Fruit fly (Drosophila melanogaster): Measurements from ENCODE around the gene smo.

The smo gene

DNA sequence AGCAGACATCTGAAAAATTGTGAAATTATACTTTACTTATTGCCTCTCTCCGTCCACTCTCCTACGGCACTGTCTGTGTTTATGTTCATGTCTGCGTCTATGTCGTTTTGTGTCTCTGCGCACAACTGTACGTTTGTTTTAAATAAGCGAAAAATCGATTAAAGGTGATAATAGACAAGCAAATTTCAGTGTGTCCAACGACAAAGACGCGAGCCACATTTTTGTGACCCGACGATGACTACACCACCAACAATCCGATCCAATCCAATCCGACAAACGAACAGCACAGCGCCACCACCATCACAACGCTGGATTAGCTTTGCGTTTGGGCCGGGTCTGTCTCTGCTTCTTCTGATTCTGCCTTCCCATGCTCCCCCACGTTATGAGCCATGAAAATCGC is 32.8 kb upstream of the smo start:
- TF ChIP-seq Crg-1 (GFP tag; optimal IDR thresholded peaks at IDR 0.05) (no peak), CG14711 (tag; optimal IDR thresholded peaks at IDR 0.05) (no peak), kay (GFP tag; ENCODE audit: borderline replicate concordance) (no peak), CG7101 (tag; optimal IDR thresholded peaks at IDR 0.05) (no peak), CG5204 (GFP tag; optimal IDR thresholded peaks at IDR 0.05) (no peak), CG1620 (GFP tag; optimal IDR thresholded peaks at IDR 0.05) (no peak), Clk (GFP tag; optimal IDR thresholded peaks at IDR 0.05) (no peak), Hr96 (GFP tag; optimal IDR thresholded peaks at IDR 0.05) (no peak)

DNA sequence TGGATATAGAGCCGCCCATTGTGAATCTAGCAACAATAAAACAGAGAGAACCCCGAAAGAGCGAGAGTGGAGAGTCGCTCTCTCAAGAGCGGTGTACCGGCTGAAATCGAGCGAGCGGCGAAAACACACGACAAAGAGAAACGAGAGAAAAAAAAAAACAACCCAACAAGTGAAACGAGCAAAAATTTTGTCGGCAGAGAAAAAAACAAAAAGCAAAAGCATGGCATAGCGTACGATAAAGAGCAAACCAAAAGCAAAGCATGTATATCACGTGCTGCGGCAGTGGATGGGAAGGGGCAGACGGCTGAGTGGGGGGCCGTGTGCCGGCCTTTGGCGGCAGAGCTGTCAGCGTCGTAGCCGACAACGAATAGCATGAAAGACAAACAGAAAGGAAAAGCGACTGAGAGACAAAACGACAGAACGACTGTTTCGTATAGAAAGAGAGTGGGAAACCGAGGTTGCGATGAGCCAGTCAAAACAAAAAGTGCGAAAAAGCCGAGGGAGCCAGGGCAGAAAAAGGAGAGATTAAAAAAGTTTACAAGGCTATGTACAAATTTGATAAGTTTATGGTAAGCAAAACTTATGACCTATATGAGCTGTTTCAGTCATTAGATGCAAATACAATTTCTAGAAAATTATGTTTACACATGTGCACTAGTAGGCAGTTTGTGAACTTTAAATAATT is 30.6 kb upstream of the smo start:
- no peak for TF ChIP-seq CG5204 (GFP tag; optimal IDR thresholded peaks at IDR 0.05)
- TF ChIP-seq CG1620 (GFP tag; optimal IDR thresholded peaks at IDR 0.05), result no peak
- TF ChIP-seq CG11617 (GFP tag; optimal IDR thresholded peaks at IDR 0.05), result peak; percentile 61
- TF ChIP-seq Hr96 (GFP tag; optimal IDR thresholded peaks at IDR 0.05), result no peak
- TF ChIP-seq kay (GFP tag; ENCODE audit: borderline replicate concordance), result no peak
- TF ChIP-seq cnc (optimal IDR thresholded peaks at IDR 0.05), result no peak
- no peak for TF ChIP-seq CG14711 (tag; optimal IDR thresholded peaks at IDR 0.05)
- no peak for TF ChIP-seq toe (GFP tag; optimal IDR thresholded peaks at IDR 0.05)
- peak; percentile 68 for TF ChIP-seq tj (GFP tag; optimal IDR thresholded peaks at IDR 0.05)
- TF ChIP-seq CG33017 (tag; optimal IDR thresholded peaks at IDR 0.05), result no peak
- peak; percentile 21 for TF ChIP-seq CG12768 (GFP tag; optimal IDR thresholded peaks at IDR 0.05)
- no peak for TF ChIP-seq bab1 (GFP tag; optimal IDR thresholded peaks at IDR 0.05)
- TF ChIP-seq ovo (GFP tag; optimal IDR thresholded peaks at IDR 0.05), result no peak
- peak; percentile 2 for TF ChIP-seq Crg-1 (GFP tag; optimal IDR thresholded peaks at IDR 0.05)
- TF ChIP-seq Clk (GFP tag; optimal IDR thresholded peaks at IDR 0.05), result no peak
- no peak for TF ChIP-seq pad (GFP tag; optimal IDR thresholded peaks at IDR 0.05)
- peak; percentile 4 for TF ChIP-seq CG7045 (GFP tag; optimal IDR thresholded peaks at IDR 0.05)
- peak; percentile 49 for TF ChIP-seq cic (GFP tag; optimal IDR thresholded peaks at IDR 0.05)
- peak; percentile 78 for TF ChIP-seq Mnt (GFP tag; optimal IDR thresholded peaks at IDR 0.05)
- no peak for TF ChIP-seq CG7101 (tag; optimal IDR thresholded peaks at IDR 0.05)

DNA sequence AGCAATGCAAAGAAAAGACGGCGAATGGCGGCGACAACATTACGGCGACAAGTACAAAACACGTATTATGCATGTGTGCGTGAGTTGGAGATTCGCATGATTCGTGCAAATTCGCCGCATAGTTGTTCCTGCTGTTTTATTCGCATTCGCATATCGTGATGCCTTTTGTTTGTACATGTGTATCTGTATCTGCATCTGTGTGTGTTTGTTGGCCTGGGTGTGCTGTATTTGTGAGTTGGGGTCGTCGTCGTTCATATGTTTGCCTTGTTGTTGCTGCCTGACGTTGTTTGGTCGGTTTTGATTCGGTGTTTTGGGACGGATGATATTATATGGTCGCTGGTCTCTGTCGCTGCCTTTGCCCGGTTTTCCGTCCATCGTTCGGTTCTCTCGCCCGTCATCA is 29.9 kb upstream of the smo start:
- TF ChIP-seq CG7101 (tag; optimal IDR thresholded peaks at IDR 0.05) (no peak), CG1620 (GFP tag; optimal IDR thresholded peaks at IDR 0.05) (no peak), CG11617 (GFP tag; optimal IDR thresholded peaks at IDR 0.05) (no peak), Clk (GFP tag; optimal IDR thresholded peaks at IDR 0.05) (no peak), bab1 (GFP tag; optimal IDR thresholded peaks at IDR 0.05) (no peak), CG5204 (GFP tag; optimal IDR thresholded peaks at IDR 0.05) (no peak), pad (GFP tag; optimal IDR thresholded peaks at IDR 0.05) (peak; percentile 35)

DNA sequence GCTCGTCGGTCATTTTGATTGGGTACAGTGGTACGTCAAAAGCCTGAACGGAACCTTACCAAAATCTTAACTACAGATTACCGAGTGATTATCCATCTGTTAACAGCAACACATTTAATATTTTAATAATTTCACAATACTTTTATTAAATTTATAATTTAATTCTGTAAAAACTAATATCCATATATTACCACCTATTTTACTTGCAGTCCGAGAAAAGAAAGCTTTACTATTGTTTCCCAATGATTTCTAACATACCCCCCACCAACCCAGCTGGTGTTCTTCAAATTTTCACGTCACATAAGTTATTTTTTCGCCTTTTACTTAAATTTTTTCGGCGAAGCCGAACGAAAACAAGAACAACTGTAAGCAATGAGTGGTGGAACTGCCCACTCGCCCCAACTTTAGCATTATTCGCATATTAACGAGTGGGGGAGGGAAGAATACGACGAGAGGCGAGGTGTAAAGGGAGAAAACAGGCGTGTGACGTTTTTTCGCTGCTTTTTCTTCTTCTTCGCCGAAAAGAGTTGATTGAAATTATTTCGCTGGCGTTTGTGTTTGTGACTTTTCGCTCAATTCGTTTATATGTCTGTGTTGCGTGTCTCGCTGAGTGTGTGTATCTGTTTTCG is 29.4 kb upstream of the smo start:
- no peak for TF ChIP-seq CG5204 (GFP tag; optimal IDR thresholded peaks at IDR 0.05)
- TF ChIP-seq toe (GFP tag; optimal IDR thresholded peaks at IDR 0.05), result no peak
- TF ChIP-seq pad (GFP tag; optimal IDR thresholded peaks at IDR 0.05), result no peak
- no peak for TF ChIP-seq cic (GFP tag; optimal IDR thresholded peaks at IDR 0.05)
- no peak for TF ChIP-seq CG11617 (GFP tag; optimal IDR thresholded peaks at IDR 0.05)
- TF ChIP-seq CG33017 (tag; optimal IDR thresholded peaks at IDR 0.05), result no peak
- peak; percentile 17 for TF ChIP-seq CG7101 (tag; optimal IDR thresholded peaks at IDR 0.05)
- TF ChIP-seq Hr96 (GFP tag; optimal IDR thresholded peaks at IDR 0.05), result no peak
- no peak for TF ChIP-seq Mnt (GFP tag; optimal IDR thresholded peaks at IDR 0.05)
- no peak for TF ChIP-seq CG7045 (GFP tag; optimal IDR thresholded peaks at IDR 0.05)
- no peak for TF ChIP-seq cnc (optimal IDR thresholded peaks at IDR 0.05)
- TF ChIP-seq bab1 (GFP tag; optimal IDR thresholded peaks at IDR 0.05), result no peak
- TF ChIP-seq Clk (GFP tag; optimal IDR thresholded peaks at IDR 0.05), result no peak
- no peak for TF ChIP-seq CG1620 (GFP tag; optimal IDR thresholded peaks at IDR 0.05)
- TF ChIP-seq ovo (GFP tag; optimal IDR thresholded peaks at IDR 0.05), result no peak
- TF ChIP-seq CG12768 (GFP tag; optimal IDR thresholded peaks at IDR 0.05), result no peak
- TF ChIP-seq tj (GFP tag; optimal IDR thresholded peaks at IDR 0.05), result peak; percentile 67
- TF ChIP-seq kay (GFP tag; ENCODE audit: borderline replicate concordance), result no peak
- TF ChIP-seq CG14711 (tag; optimal IDR thresholded peaks at IDR 0.05), result peak; percentile 24

DNA sequence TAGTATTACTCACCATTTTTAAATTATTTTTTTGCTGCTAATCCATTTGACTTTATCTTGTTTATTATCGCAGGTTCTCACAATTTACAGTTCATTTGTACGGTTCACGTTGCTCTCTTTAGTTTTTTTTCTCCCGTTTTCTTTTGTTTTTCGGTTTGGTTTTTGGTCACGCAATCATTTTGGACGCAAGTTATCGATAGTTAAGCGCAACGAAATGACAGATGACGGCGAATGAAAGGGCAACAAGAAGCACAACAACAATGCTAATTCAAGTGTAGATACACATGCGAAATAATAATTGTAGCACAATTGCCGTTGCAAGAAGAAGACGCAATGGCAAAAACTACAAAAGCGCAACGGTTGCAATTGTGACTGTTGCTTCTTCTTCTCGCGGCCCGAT is 28.8 kb upstream of the smo start:
- TF ChIP-seq Clk (GFP tag; optimal IDR thresholded peaks at IDR 0.05) (no peak), tj (GFP tag; optimal IDR thresholded peaks at IDR 0.05) (peak; percentile 72)

DNA sequence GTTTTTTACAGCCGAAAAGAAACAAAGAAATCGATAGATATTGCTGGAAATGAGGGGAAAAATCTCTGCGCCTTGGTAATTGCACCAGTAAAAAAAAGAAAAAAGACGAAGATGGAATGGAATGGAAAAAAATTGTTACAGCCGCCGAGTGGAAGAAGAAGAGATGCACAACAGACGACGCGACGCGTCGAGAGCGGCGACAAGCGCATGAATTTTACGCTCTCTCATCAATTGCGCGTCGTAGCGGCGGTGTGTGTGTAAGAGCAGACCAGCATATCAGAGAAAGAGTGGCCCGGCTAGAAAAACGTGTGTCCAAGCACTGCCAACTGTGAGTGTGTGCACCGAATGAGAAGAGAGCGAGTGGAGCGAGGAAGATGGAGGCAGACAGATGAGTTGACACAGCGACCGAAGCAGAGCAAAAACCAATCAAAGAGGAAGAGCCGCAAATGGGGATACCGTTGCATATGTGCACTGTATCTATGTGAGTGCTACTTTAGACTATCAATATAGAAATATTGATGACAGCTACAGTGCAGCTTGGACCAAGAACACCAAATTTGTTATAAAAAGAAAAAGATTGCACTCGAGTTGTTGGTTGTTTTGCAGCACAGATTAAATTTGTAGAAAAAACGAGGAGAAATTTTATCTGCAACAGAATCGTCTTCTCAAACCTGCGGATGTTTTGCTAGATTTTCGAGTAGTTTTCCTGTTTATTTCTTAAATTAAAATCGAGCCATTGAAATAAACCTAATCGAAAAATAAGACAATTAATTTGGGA is 28.1 kb upstream of the smo start:
- TF ChIP-seq tj (GFP tag; optimal IDR thresholded peaks at IDR 0.05), result peak; percentile 25
- peak; percentile 7 for TF ChIP-seq Hr96 (GFP tag; optimal IDR thresholded peaks at IDR 0.05)
- no peak for TF ChIP-seq bab1 (GFP tag; optimal IDR thresholded peaks at IDR 0.05)
- peak; percentile 18 for TF ChIP-seq ovo (GFP tag; optimal IDR thresholded peaks at IDR 0.05)
- no peak for TF ChIP-seq cnc (optimal IDR thresholded peaks at IDR 0.05)
- TF ChIP-seq CG14711 (tag; optimal IDR thresholded peaks at IDR 0.05), result peak; percentile 35
- TF ChIP-seq CG5204 (GFP tag; optimal IDR thresholded peaks at IDR 0.05), result no peak
- TF ChIP-seq pad (GFP tag; optimal IDR thresholded peaks at IDR 0.05), result peak; percentile 76
- TF ChIP-seq CG7045 (GFP tag; optimal IDR thresholded peaks at IDR 0.05), result peak; percentile 60
- TF ChIP-seq toe (GFP tag; optimal IDR thresholded peaks at IDR 0.05), result no peak
- TF ChIP-seq Mnt (GFP tag; optimal IDR thresholded peaks at IDR 0.05), result peak; percentile 32
- TF ChIP-seq cic (GFP tag; optimal IDR thresholded peaks at IDR 0.05), result peak; percentile 32
- no peak for TF ChIP-seq kay (GFP tag; ENCODE audit: borderline replicate concordance)
- peak; percentile 22 for TF ChIP-seq Crg-1 (GFP tag; optimal IDR thresholded peaks at IDR 0.05)
- peak; percentile 21 for TF ChIP-seq CG7101 (tag; optimal IDR thresholded peaks at IDR 0.05)
- peak; percentile 28 for TF ChIP-seq CG12768 (GFP tag; optimal IDR thresholded peaks at IDR 0.05)
- no peak for TF ChIP-seq CG1620 (GFP tag; optimal IDR thresholded peaks at IDR 0.05)
- no peak for TF ChIP-seq CG11617 (GFP tag; optimal IDR thresholded peaks at IDR 0.05)
- TF ChIP-seq Clk (GFP tag; optimal IDR thresholded peaks at IDR 0.05), result no peak
- TF ChIP-seq CG33017 (tag; optimal IDR thresholded peaks at IDR 0.05), result peak; percentile 11
